Worm (Caenorhabditis elegans) whole organism, L4/young adult: Measurements from ENCODE around the gene str-139.

Experiments
- W03F9.2 ChIP-seq: fragments of 150-350 bp; optimal IDR thresholded peaks from 2 replicates; lab custom pipeline; 2014; ENCODE audit warnings: missing biosample characterization, missing genetic modification characterization
- dao-5 ChIP-seq: sonication (generic microtip); optimal IDR thresholded peaks from 2 replicates; lab custom pipeline; 2016; ENCODE audit warnings: missing genotype, missing genetic modification characterization, moderate library complexity, missing compliant biosample characterization
- him-1 ChIP-seq: sonication (generic microtip); optimal IDR thresholded peaks from 2 replicates; lab custom pipeline; 2016; ENCODE audit warnings: missing genotype, missing genetic modification reagents, missing genetic modification characterization, missing compliant biosample characterization

- TF ChIP-seq him-1 (no peak), W03F9.2 (tag; lab: Kevin White, UChicago) (no peak), dao-5 (tag; lab: Kevin White, UChicago) (no peak)
Observed at ce11 chrV:8050811-8051210, 11.2 kb downstream of the str-139 start, which contains the start of gene col-43.
